Worm (Caenorhabditis elegans): Measurements from ENCODE around the gene F20B6.6.

ce11 chrX:4190537-4191144 is 11.4 kb downstream of the F20B6.6 start, which contains the start of gene vha-12:
- TF ChIP-seq pha-4 (tag; optimal IDR thresholded peaks at IDR 0.05): peak; percentile 93
- peak; percentile 94 for TF ChIP-seq nfya-1 (tag; optimal IDR thresholded peaks at IDR 0.05; ENCODE audit: insufficient read depth)
- TF ChIP-seq ceh-16 (tag; optimal IDR thresholded peaks at IDR 0.05): no peak
- peak; percentile 85 for TF ChIP-seq ceh-28 (tag; optimal IDR thresholded peaks at IDR 0.05)
- peak; percentile 55 for TF ChIP-seq ceh-82 (tag; optimal IDR thresholded peaks at IDR 0.05)
- TF ChIP-seq R02D3.7 (tag; optimal IDR thresholded peaks at IDR 0.05): peak; percentile 71
